Worm (Caenorhabditis elegans) whole organism, L3 larva: ENCODE measurements around the gene srd-13.

Experiments used
- daf-12 ChIP-seq: fragments of 150-350 bp; optimal IDR thresholded peaks from 2 replicates; lab custom pipeline; 2014; ENCODE audit warnings: missing biosample characterization, missing genetic modification reagents, missing genetic modification characterization
- nhr-237 ChIP-seq: fragments of 150-350 bp; optimal IDR thresholded peaks from 2 replicates; lab custom pipeline; 2014; ENCODE audit warnings: missing biosample characterization, missing genetic modification characterization
- nhr-77 ChIP-seq: fragments of 150-350 bp; optimal IDR thresholded peaks from 2 replicates; lab custom pipeline; 2014; ENCODE audit warnings: missing biosample characterization, missing genetic modification characterization
- snpc-4 ChIP-seq: fragments of 150-350 bp; optimal IDR thresholded peaks from 2 replicates; lab custom pipeline; 2014; ENCODE audit warnings: missing biosample characterization, missing genetic modification characterization

ce11 chrIV:5664375-5665004 lies 29.0 kb upstream of the srd-13 start, which contains the start of gene bec-1:
- TF ChIP-seq nhr-77 (tag; lab: Kevin White, UChicago) = no peak
- no peak for TF ChIP-seq nhr-237 (tag; lab: Kevin White, UChicago)
- TF ChIP-seq daf-12 (tag; lab: Kevin White, UChicago) = no peak
- TF ChIP-seq snpc-4 (tag; lab: Kevin White, UChicago) = no peak
